Fruit fly (Drosophila melanogaster) whole organism, pupa: Measurements from ENCODE around the gene CG10959.

ENCODE experiments used
- CG10348 ChIP-seq: fragments of 200-800 bp; sonication (Bioruptor generic); IDR thresholded peaks from 2 replicates; pipeline ENCODE4 v1.3.6; 2022; ENCODE audit warnings: missing biosample characterization, missing genetic modification characterization
- CG12605 ChIP-seq: fragments of 200-800 bp; sonication (Bioruptor generic); IDR thresholded peaks from 2 replicates; pipeline ENCODE4 v1.3.6; 2022; ENCODE audit warnings: missing biosample characterization, missing genetic modification characterization
- CG13204 ChIP-seq: fragments of 200-800 bp; sonication (Bioruptor generic); optimal IDR thresholded peaks from 2 replicates; lab custom pipeline; 2018; ENCODE audit warnings: missing biosample characterization, mild to moderate bottlenecking, missing genetic modification characterization, moderate library complexity
- CG14655 ChIP-seq: fragments of 200-800 bp; sonication (Bioruptor generic); optimal IDR thresholded peaks from 3 replicates; lab custom pipeline; 2017; ENCODE audit warnings: mild to moderate bottlenecking, missing biosample characterization, missing genetic modification reagents, missing genetic modification characterization
- CG15710 ChIP-seq: fragments of 200-800 bp; sonication (Bioruptor generic); optimal IDR thresholded peaks from 2 replicates; lab custom pipeline; 2018; ENCODE audit warnings: missing biosample characterization, mild to moderate bottlenecking, missing genetic modification characterization, moderate library complexity
- CG17806 ChIP-seq: fragments of 200-800 bp; sonication (Bioruptor generic); optimal IDR thresholded peaks from 2 replicates; lab custom pipeline; 2018; ENCODE audit warnings: missing biosample characterization, mild to moderate bottlenecking, missing genetic modification characterization, moderate library complexity
- CG32121 ChIP-seq: fragments of 200-800 bp; sonication (Bioruptor generic); IDR thresholded peaks from 2 replicates; pipeline ENCODE4 v1.3.6; 2022; ENCODE audit warnings: missing biosample characterization, missing genetic modification characterization
- CG34367 ChIP-seq: fragments of 200-800 bp; sonication (Bioruptor generic); optimal IDR thresholded peaks from 2 replicates; lab custom pipeline; 2018; ENCODE audit warnings: missing biosample characterization, mild to moderate bottlenecking, missing genetic modification characterization
- CG4496 ChIP-seq: fragments of 200-800 bp; sonication (Bioruptor generic); IDR thresholded peaks from 3 replicates; pipeline ENCODE4 v1.3.6; 2022; ENCODE audit warnings: missing biosample characterization, missing genetic modification characterization
- CG8159 ChIP-seq: fragments of 200-800 bp; sonication (Bioruptor generic); optimal IDR thresholded peaks from 3 replicates; lab custom pipeline; 2018; ENCODE audit warnings: missing biosample characterization, mild to moderate bottlenecking, missing genetic modification characterization, moderate library complexity
- CG8301 ChIP-seq: fragments of 200-800 bp; sonication (Bioruptor generic); optimal IDR thresholded peaks from 2 replicates; lab custom pipeline; 2018; ENCODE audit warnings: missing biosample characterization, mild to moderate bottlenecking, missing genetic modification characterization
- CG9948 ChIP-seq: fragments of 200-800 bp; sonication (Bioruptor generic); optimal IDR thresholded peaks from 2 replicates; lab custom pipeline; 2018; ENCODE audit warnings: missing biosample characterization, mild to moderate bottlenecking, missing genetic modification characterization, moderate library complexity
- D1 ChIP-seq: fragments of 200-800 bp; sonication (Bioruptor generic); optimal IDR thresholded peaks from 2 replicates; lab custom pipeline; 2018; ENCODE audit warnings: missing biosample characterization, mild to moderate bottlenecking, missing genetic modification characterization, moderate library complexity
- EcR ChIP-seq: fragments of 200-800 bp; sonication (Bioruptor generic); optimal IDR thresholded peaks from 3 replicates; lab custom pipeline; 2019; ENCODE audit warnings: missing biosample characterization, missing genetic modification characterization, mild to moderate bottlenecking, moderate library complexity, missing genetic modification reagents
- Ets98B ChIP-seq: fragments of 200-800 bp; sonication (Bioruptor generic); IDR thresholded peaks from 2 replicates; pipeline ENCODE4 v1.3.6; 2022; ENCODE audit warnings: missing biosample characterization, missing genetic modification characterization
- Pif1A ChIP-seq: fragments of 200-800 bp; sonication (Bioruptor generic); optimal IDR thresholded peaks from 3 replicates; lab custom pipeline; 2016; ENCODE audit warnings: missing biosample characterization, missing genetic modification characterization
- Pif1B ChIP-seq: fragments of 200-800 bp; sonication (Bioruptor generic); optimal IDR thresholded peaks from 3 replicates; lab custom pipeline; 2016; ENCODE audit warnings: missing biosample characterization, missing genetic modification characterization
- Snoo ChIP-seq: fragments of 200-800 bp; sonication (Bioruptor generic); optimal IDR thresholded peaks from 3 replicates; lab custom pipeline; 2017; ENCODE audit warnings: missing biosample characterization, mild to moderate bottlenecking, missing genetic modification characterization, inconsistent platforms
- fd96Ca ChIP-seq: fragments of 200-800 bp; sonication (Bioruptor generic); IDR thresholded peaks from 3 replicates; pipeline ENCODE4 v1.3.6; 2022; ENCODE audit warnings: missing biosample characterization, missing genetic modification characterization
- gl ChIP-seq: fragments of 200-800 bp; sonication (Bioruptor generic); optimal IDR thresholded peaks from 2 replicates; lab custom pipeline; 2018; ENCODE audit warnings: missing biosample characterization, mild to moderate bottlenecking, missing genetic modification characterization
- rn ChIP-seq: fragments of 200-800 bp; sonication (Bioruptor generic); IDR thresholded peaks from 2 replicates; pipeline ENCODE4 v1.3.6; 2022; ENCODE audit warnings: missing biosample characterization, missing genetic modification characterization

The CG10959 gene

dm6 chrX:8158942-8159472, 10.4 kb downstream of the CG10959 start:
- TF ChIP-seq CG17806 (tag; lab: Kevin White, UChicago) (no peak), Ets98B (GFP tag; lab: Robert Waterston, UW) (peak; percentile 29; the same call in 1 of the 2 replicates), rn (GFP tag; lab: Robert Waterston, UW) (no peak), CG8159 (tag; lab: Kevin White, UChicago) (peak; percentile 28), CG32121 (GFP tag; lab: Robert Waterston, UW) (peak; percentile 25; the same call in 1 of the 2 replicates), CG10348 (GFP tag; lab: Robert Waterston, UW) (no peak), CG34367 (tag; lab: Kevin White, UChicago) (peak; percentile 26), EcR (no peak), CG9948 (tag; lab: Kevin White, UChicago) (no peak), CG12605 (GFP tag; lab: Robert Waterston, UW) (peak; percentile 72), CG15710 (tag; lab: Kevin White, UChicago) (no peak), fd96Ca (GFP tag; lab: Robert Waterston, UW) (0 out of 3 replicates have a peak, but pooled peaks have one; percentile 19), CG14655 (peak; percentile 50), CG4496 (peak; percentile 43; the same call in 1 of the 3 replicates), Snoo (peak; percentile 5), CG8301 (tag; lab: Kevin White, UChicago) (peak; percentile 18), gl (tag; lab: Kevin White, UChicago) (peak; percentile 88), CG13204 (GFP tag; lab: Kevin White, UChicago) (peak; percentile 68), D1 (no peak), Pif1B (no peak), Pif1A (no peak)
- TF ChIP-seq, all 21 proteins: peak for 12

dm6 chrX:8159754-8160153, 11.2 kb downstream of the CG10959 start, which contains the start of gene CG15337:
Gene CG15337, plus strand, starts transcription at chrX:8160054.
- TF ChIP-seq CG15710 (tag; lab: Kevin White, UChicago) (no peak), CG14655 (no peak), Ets98B (GFP tag; lab: Robert Waterston, UW) (no peak), CG8301 (tag; lab: Kevin White, UChicago) (no peak), CG34367 (tag; lab: Kevin White, UChicago) (no peak), Pif1B (no peak), D1 (no peak), fd96Ca (GFP tag; lab: Robert Waterston, UW) (no peak), CG13204 (GFP tag; lab: Kevin White, UChicago) (no peak), CG4496 (no peak), CG32121 (GFP tag; lab: Robert Waterston, UW) (no peak), Pif1A (no peak), EcR (no peak)

dm6 chrX:8162692-8163091, 14.1 kb downstream of the CG10959 start, which contains the start of gene CG10761:
Gene CG10761, minus strand, starts transcription at chrX:8162792.
- TF ChIP-seq CG15710 (tag; lab: Kevin White, UChicago) (no peak), CG8159 (tag; lab: Kevin White, UChicago) (no peak), CG14655 (no peak), EcR (no peak), CG13204 (GFP tag; lab: Kevin White, UChicago) (no peak), gl (tag; lab: Kevin White, UChicago) (no peak), CG8301 (tag; lab: Kevin White, UChicago) (no peak), Snoo (no peak), Pif1B (no peak), CG34367 (tag; lab: Kevin White, UChicago) (no peak), CG9948 (tag; lab: Kevin White, UChicago) (no peak), Pif1A (no peak), CG4496 (no peak), CG12605 (GFP tag; lab: Robert Waterston, UW) (no peak), rn (GFP tag; lab: Robert Waterston, UW) (no peak), D1 (no peak), CG17806 (tag; lab: Kevin White, UChicago) (no peak), Ets98B (GFP tag; lab: Robert Waterston, UW) (no peak)

- TF ChIP-seq CG8159 (tag; lab: Kevin White, UChicago): no peak
- 0 out of 2 replicates have a peak, but pooled peaks have one; percentile 12 for TF ChIP-seq CG12605 (GFP tag; lab: Robert Waterston, UW)
- TF ChIP-seq CG17806 (tag; lab: Kevin White, UChicago): no peak
- peak; percentile 78 for TF ChIP-seq CG8301 (tag; lab: Kevin White, UChicago)
- TF ChIP-seq Pif1B: no peak
- peak; percentile 25; the same call in 1 of the 2 replicates for TF ChIP-seq Ets98B (GFP tag; lab: Robert Waterston, UW)
- no peak for TF ChIP-seq Pif1A
- peak; percentile 69 for TF ChIP-seq CG4496
- TF ChIP-seq Snoo: no peak
- TF ChIP-seq CG34367 (tag; lab: Kevin White, UChicago): no peak
- TF ChIP-seq EcR: no peak
- peak; percentile 73 for TF ChIP-seq CG14655
Observed at dm6 chrX:8163452-8163851, 14.9 kb downstream of the CG10959 start.

DNA sequence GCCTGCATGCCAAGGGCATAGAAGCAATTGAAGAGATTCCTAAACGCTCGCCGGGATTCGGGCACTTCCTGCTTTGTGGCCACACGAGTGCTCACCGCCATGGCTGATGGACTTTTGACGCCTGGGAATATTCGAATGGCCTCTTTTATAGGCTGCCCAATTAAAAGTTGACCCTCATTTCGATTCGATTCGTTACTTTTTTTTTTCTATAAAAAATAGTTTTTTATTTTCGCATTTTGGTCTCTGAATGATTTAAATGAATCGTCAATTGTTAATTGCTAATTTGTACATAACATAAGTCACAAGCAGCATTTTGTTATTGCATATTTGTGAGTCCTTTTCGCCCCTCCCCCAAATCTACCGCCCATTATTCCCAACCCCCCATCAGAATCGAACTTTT, 17.0 kb downstream of the CG10959 start, which contains the start of gene Or7a:
Gene Or7a (minus strand): TSS at position 101 of the 400 bp plus-strand sequence.
- TF ChIP-seq CG17806 (tag; lab: Kevin White, UChicago): no peak

dm6 chrX:8170166-8170565, 21.6 kb downstream of the CG10959 start, which contains the start of gene CG2278:
Gene CG2278, minus strand, starts transcription at chrX:8170266.
- no peak for TF ChIP-seq EcR
- no peak for TF ChIP-seq CG14655
- TF ChIP-seq D1: no peak
- no peak for TF ChIP-seq CG34367 (tag; lab: Kevin White, UChicago)
- TF ChIP-seq Pif1B: no peak
- TF ChIP-seq rn (GFP tag; lab: Robert Waterston, UW): no peak
- no peak for TF ChIP-seq gl (tag; lab: Kevin White, UChicago)
- no peak for TF ChIP-seq CG17806 (tag; lab: Kevin White, UChicago)
- no peak for TF ChIP-seq fd96Ca (GFP tag; lab: Robert Waterston, UW)
- TF ChIP-seq CG9948 (tag; lab: Kevin White, UChicago): no peak
- no peak for TF ChIP-seq CG4496
- TF ChIP-seq Snoo: no peak
- no peak for TF ChIP-seq CG12605 (GFP tag; lab: Robert Waterston, UW)
- TF ChIP-seq CG15710 (tag; lab: Kevin White, UChicago): no peak
- no peak for TF ChIP-seq Ets98B (GFP tag; lab: Robert Waterston, UW)
- no peak for TF ChIP-seq CG10348 (GFP tag; lab: Robert Waterston, UW)
- no peak for TF ChIP-seq CG32121 (GFP tag; lab: Robert Waterston, UW)
- TF ChIP-seq Pif1A: no peak
